Fruit fly (Drosophila melanogaster) whole organism, embryonic: ENCODE results near the gene Mco4.

Experiments used
- CG18262 ChIP-seq: fragments of 200-800 bp; optimal IDR thresholded peaks from 3 replicates; lab custom pipeline; 2019; ENCODE audit warnings: missing biosample characterization, mild to moderate bottlenecking, missing genetic modification characterization, moderate library complexity
- CG7786 ChIP-seq: fragments of 200-800 bp; sonication (Bioruptor generic); optimal IDR thresholded peaks from 2 replicates; lab custom pipeline; 2016; ENCODE audit warnings: missing biosample characterization, missing genetic modification characterization
- CHES-1-like ChIP-seq: fragments of 200-800 bp; sonication (Bioruptor generic); optimal IDR thresholded peaks from 2 replicates; lab custom pipeline; 2016; ENCODE audit warnings: missing biosample characterization, missing genetic modification characterization
- Gug ChIP-seq: fragments of 200-800 bp; sonication (Bioruptor generic); IDR thresholded peaks from 4 replicates; pipeline ENCODE4 v1.3.6; 2022; ENCODE audit warnings: missing biosample characterization, missing genetic modification characterization
- Hr78 ChIP-seq, 2 experiments: fragments of 200-800 bp in 1 of 2; fragments of >200 bp in 1 of 2; sonication (Bioruptor generic) in 1 of 2; optimal IDR thresholded peaks; 2 replicates each; lab custom pipeline; 2017 to 2019; ENCODE audit warnings: missing biosample characterization in 2 of 2, missing genetic modification characterization in 2 of 2, mild to moderate bottlenecking in 1 of 2, moderate library complexity in 1 of 2

DNA sequence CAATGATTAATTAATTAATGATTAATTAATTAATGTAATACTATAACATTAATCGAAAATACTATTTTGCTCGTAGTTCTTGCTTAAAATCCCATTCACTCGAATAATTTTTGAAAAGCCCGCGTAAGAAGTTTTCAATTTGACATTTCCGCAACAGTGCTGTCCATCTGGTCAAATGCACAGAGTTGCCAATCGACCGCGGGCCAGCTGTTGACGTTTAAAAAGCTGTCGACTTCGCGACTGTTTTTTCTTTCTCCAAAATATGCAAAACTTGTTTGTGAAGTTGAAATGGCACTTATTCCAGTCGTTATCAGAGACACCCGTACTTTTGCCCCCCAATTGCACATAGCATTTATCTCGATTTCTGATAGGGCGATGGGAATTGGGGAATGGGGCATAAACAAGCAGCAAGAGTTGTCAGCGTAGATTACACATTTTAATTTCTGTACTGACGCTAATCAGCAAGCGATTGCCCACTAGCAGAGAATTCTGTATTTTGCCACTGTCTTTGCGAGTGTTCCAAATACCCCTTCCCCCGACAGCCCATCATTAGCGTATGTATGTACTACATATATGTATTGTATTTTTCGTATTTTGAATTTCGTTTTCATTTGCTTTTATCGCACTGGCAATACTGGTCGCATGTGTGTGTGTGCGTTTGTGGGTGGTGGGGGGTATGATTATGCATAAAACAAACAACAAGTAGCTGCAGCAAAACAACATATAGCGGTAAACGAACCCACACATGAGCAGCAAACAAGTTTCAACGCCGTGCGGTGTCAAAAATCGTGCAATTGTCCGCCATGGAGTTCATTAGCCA is 739 bp upstream of the Mco4 start, which contains the start of gene Srx:
- TF ChIP-seq CG7786 (GFP tag; lab: Kevin White, UChicago): no peak
- TF ChIP-seq CHES-1-like (GFP tag; lab: Kevin White, UChicago): no peak
- TF ChIP-seq Hr78 (GFP tag; optimal IDR thresholded peaks at IDR 0.05; lab: Kevin White, UChicago): no peak
- no peak for TF ChIP-seq CG18262 (tag; lab: Kevin White, UChicago)
- TF ChIP-seq Gug (GFP tag; lab: Robert Waterston, UW): no peak
